Worm (Caenorhabditis elegans): ENCODE data around the gene H12C20.7.

ce11 chrV:11589433-11589832, 16.6 kb upstream of the H12C20.7 start, which contains the start of gene srx-82:
- no peak for TF ChIP-seq snpc-4 (tag; optimal IDR thresholded peaks at IDR 0.05)
- no peak for TF ChIP-seq ztf-11 (tag; optimal IDR thresholded peaks at IDR 0.05)
- no peak for TF ChIP-seq unc-62 (GFP tag; optimal IDR thresholded peaks at IDR 0.05)
- TF ChIP-seq nhr-76 (tag; optimal IDR thresholded peaks at IDR 0.05): no peak
- no peak for TF ChIP-seq unc-39 (tag; optimal IDR thresholded peaks at IDR 0.05)

Measured in whole organism, mixed stage, embryonic.